Worm (Caenorhabditis elegans) whole organism, L2 larva: ENCODE data around the gene lig-1.

Experiments used
- C34F6.9 ChIP-seq: fragments of 150-350 bp; optimal IDR thresholded peaks from 2 replicates; lab custom pipeline; 2014; ENCODE audit warnings: missing biosample characterization, missing genetic modification characterization
- F13H6.1 ChIP-seq: sonication (generic microtip); optimal IDR thresholded peaks from 2 replicates; lab custom pipeline; 2016; ENCODE audit warnings: missing genetic modification characterization, missing compliant biosample characterization
- R02D3.7 ChIP-seq: fragments of 150-350 bp; optimal IDR thresholded peaks from 2 replicates; lab custom pipeline; 2014; ENCODE audit warnings: missing biosample characterization, missing genetic modification characterization
- Y55F3AM.14 ChIP-seq: fragments of 200-800 bp; sonication (Bioruptor generic); optimal IDR thresholded peaks from 2 replicates; lab custom pipeline; 2018; ENCODE audit warnings: mild to moderate bottlenecking, missing genetic modification characterization, missing compliant biosample characterization
- ZK546.5 ChIP-seq: sonication (generic microtip); optimal IDR thresholded peaks from 2 replicates; lab custom pipeline; 2017; ENCODE audit warnings: missing biosample characterization, missing genetic modification characterization
- alr-1 ChIP-seq: fragments of 150-350 bp; optimal IDR thresholded peaks from 2 replicates; lab custom pipeline; 2014; ENCODE audit warnings: missing biosample characterization, missing genetic modification characterization
- ama-1 ChIP-seq: fragments of 150-350 bp; optimal IDR thresholded peaks from 2 replicates; lab custom pipeline; 2018; ENCODE audit warnings: inconsistent platforms
- blmp-1 ChIP-seq: sonication (generic microtip); optimal IDR thresholded peaks from 2 replicates; lab custom pipeline; 2017; ENCODE audit warnings: missing genetic modification characterization, mild to moderate bottlenecking, missing compliant biosample characterization, antibody characterized with exemption, moderate library complexity; ENCODE audit not compliant: insufficient read depth
- ceh-16 ChIP-seq: fragments of 150-350 bp; optimal IDR thresholded peaks from 2 replicates; lab custom pipeline; 2014; ENCODE audit warnings: missing biosample characterization, missing genetic modification characterization
- ceh-82 ChIP-seq: fragments of 150-350 bp; optimal IDR thresholded peaks from 2 replicates; lab custom pipeline; 2014; ENCODE audit warnings: missing biosample characterization, missing genetic modification characterization
- crh-2 ChIP-seq: sonication (generic microtip); optimal IDR thresholded peaks from 2 replicates; lab custom pipeline; 2017; ENCODE audit warnings: missing biosample characterization, missing genetic modification characterization
- dmd-4 ChIP-seq: sonication (generic microtip); optimal IDR thresholded peaks from 2 replicates; lab custom pipeline; 2017; ENCODE audit warnings: missing biosample characterization, missing genetic modification characterization
- egl-27 ChIP-seq: sonication (generic microtip); optimal IDR thresholded peaks from 3 replicates; lab custom pipeline; 2017; ENCODE audit warnings: missing biosample characterization, missing genetic modification reagents, missing genetic modification characterization
- elt-1 ChIP-seq: fragments of 150-350 bp; optimal IDR thresholded peaks from 2 replicates; lab custom pipeline; 2014; ENCODE audit warnings: missing biosample characterization, missing genetic modification characterization
- elt-3 ChIP-seq: sonication (generic microtip); optimal IDR thresholded peaks from 2 replicates; lab custom pipeline; 2017; ENCODE audit warnings: missing biosample characterization, missing genetic modification characterization
- fos-1 ChIP-seq: fragments of 150-350 bp; optimal IDR thresholded peaks from 2 replicates; lab custom pipeline; 2014; ENCODE audit warnings: missing biosample characterization, missing genetic modification characterization
- gmeb-1 ChIP-seq: fragments of 150-350 bp; optimal IDR thresholded peaks from 2 replicates; lab custom pipeline; 2014; ENCODE audit warnings: missing biosample characterization, missing genetic modification characterization
- lin-11 ChIP-seq: fragments of 150-350 bp; sonication (generic microtip); optimal IDR thresholded peaks from 2 replicates; lab custom pipeline; 2014; ENCODE audit warnings: missing biosample characterization, missing genetic modification characterization, inconsistent platforms, mixed read lengths
- lin-13 ChIP-seq: fragments of 150-350 bp; optimal IDR thresholded peaks from 2 replicates; lab custom pipeline; 2014; ENCODE audit warnings: missing biosample characterization, missing genetic modification reagents, missing genetic modification characterization
- lin-39 ChIP-seq: fragments of 150-350 bp; optimal IDR thresholded peaks from 2 replicates; lab custom pipeline; 2014; ENCODE audit warnings: missing biosample characterization, missing genetic modification reagents, missing genetic modification characterization
- lsy-2 ChIP-seq, 2 experiments: fragments of 150-350 bp in 1 of 2; sonication (generic microtip) in 1 of 2; optimal IDR thresholded peaks; 2 replicates each; lab custom pipeline; 2014 to 2017; ENCODE audit warnings: missing biosample characterization in 2 of 2, missing genetic modification characterization in 2 of 2
- mab-5 ChIP-seq: fragments of 150-350 bp; optimal IDR thresholded peaks from 2 replicates; lab custom pipeline; 2014; ENCODE audit warnings: missing biosample characterization, missing genetic modification characterization
- mbf-1 ChIP-seq: sonication (generic microtip); optimal IDR thresholded peaks from 2 replicates; lab custom pipeline; 2017; ENCODE audit warnings: missing biosample characterization, missing genetic modification characterization
- mdl-1 ChIP-seq, 2 experiments: fragments of 150-350 bp in 1 of 2; sonication (generic microtip) in 1 of 2; optimal IDR thresholded peaks; 2 replicates each; lab custom pipeline; 2017; ENCODE audit warnings: missing biosample characterization in 2 of 2, missing genetic modification characterization in 2 of 2
- nhr-10 ChIP-seq: sonication (generic microtip); optimal IDR thresholded peaks from 2 replicates; lab custom pipeline; 2017; ENCODE audit warnings: missing biosample characterization, missing genetic modification characterization
- nhr-11 ChIP-seq: fragments of 150-350 bp; optimal IDR thresholded peaks from 2 replicates; lab custom pipeline; 2014; ENCODE audit warnings: missing biosample characterization, missing genetic modification characterization
- nhr-12 ChIP-seq: fragments of 150-350 bp; optimal IDR thresholded peaks from 2 replicates; lab custom pipeline; 2014; ENCODE audit warnings: missing biosample characterization, missing genetic modification characterization
- nhr-129 ChIP-seq: fragments of 150-350 bp; optimal IDR thresholded peaks from 2 replicates; lab custom pipeline; 2014; ENCODE audit warnings: missing biosample characterization, missing genetic modification characterization
- nhr-21 ChIP-seq: fragments of 150-350 bp; optimal IDR thresholded peaks from 2 replicates; lab custom pipeline; 2014; ENCODE audit warnings: missing biosample characterization, missing genetic modification characterization
- nhr-23 ChIP-seq: fragments of 150-350 bp; optimal IDR thresholded peaks from 2 replicates; lab custom pipeline; 2014; ENCODE audit warnings: missing biosample characterization, missing genetic modification reagents, missing genetic modification characterization
- nhr-25 ChIP-seq: fragments of 150-350 bp; sonication (generic microtip); optimal IDR thresholded peaks from 3 replicates; lab custom pipeline; 2014; ENCODE audit warnings: missing biosample characterization, missing genetic modification characterization
- nhr-6 ChIP-seq: fragments of 150-350 bp; optimal IDR thresholded peaks from 2 replicates; lab custom pipeline; 2014; ENCODE audit warnings: missing biosample characterization, missing genetic modification characterization
- nhr-77 ChIP-seq: fragments of 150-350 bp; optimal IDR thresholded peaks from 2 replicates; lab custom pipeline; 2014; ENCODE audit warnings: missing biosample characterization, missing genetic modification characterization
- peb-1 ChIP-seq: fragments of 150-350 bp; optimal IDR thresholded peaks from 2 replicates; lab custom pipeline; 2014; ENCODE audit warnings: missing biosample characterization, missing genetic modification characterization
- sem-4 ChIP-seq: fragments of 150-350 bp; optimal IDR thresholded peaks from 2 replicates; lab custom pipeline; 2014; ENCODE audit warnings: missing biosample characterization, missing genetic modification reagents, missing genetic modification characterization
- skn-1 ChIP-seq: sonication (generic microtip); optimal IDR thresholded peaks from 2 replicates; lab custom pipeline; 2017; ENCODE audit warnings: missing biosample characterization, missing genetic modification characterization
- sma-9 ChIP-seq, 2 experiments: fragments of 150-350 bp in 1 of 2; sonication (generic microtip) in 1 of 2; optimal IDR thresholded peaks; 2 replicates each; lab custom pipeline; 2014 to 2016; ENCODE audit warnings: missing genetic modification characterization in 2 of 2, mild to moderate bottlenecking in 1 of 2, missing biosample characterization in 1 of 2, missing compliant biosample characterization in 1 of 2, missing genetic modification reagents in 1 of 2, moderate library complexity in 1 of 2
- snpc-4 ChIP-seq: fragments of 150-350 bp; optimal IDR thresholded peaks from 2 replicates; lab custom pipeline; 2014; ENCODE audit warnings: missing biosample characterization, missing genetic modification characterization
- unc-39 ChIP-seq: fragments of 150-350 bp; optimal IDR thresholded peaks from 2 replicates; lab custom pipeline; 2014; ENCODE audit warnings: missing biosample characterization, missing genetic modification characterization
- unc-55 ChIP-seq: fragments of 150-350 bp; sonication (generic microtip); optimal IDR thresholded peaks from 3 replicates; lab custom pipeline; 2014; ENCODE audit warnings: missing biosample characterization, missing genetic modification reagents, missing genetic modification characterization
- zag-1 ChIP-seq: fragments of 150-350 bp; optimal IDR thresholded peaks from 2 replicates; lab custom pipeline; 2014; ENCODE audit warnings: missing biosample characterization, missing genetic modification characterization
- ztf-1 ChIP-seq: fragments of 200-800 bp; sonication (Bioruptor generic); conservative IDR thresholded peaks from 2 replicates; pipeline ENCODE4 v1.3.6; 2022; ENCODE audit warnings: missing genetic modification characterization, missing compliant biosample characterization
- ztf-11 ChIP-seq: sonication (generic microtip); optimal IDR thresholded peaks from 2 replicates; lab custom pipeline; 2017; ENCODE audit warnings: missing biosample characterization, missing genetic modification characterization
- ztf-4 ChIP-seq: fragments of 150-350 bp; optimal IDR thresholded peaks from 2 replicates; lab custom pipeline; 2014; ENCODE audit warnings: missing biosample characterization, missing genetic modification characterization

Gene lig-1

DNA sequence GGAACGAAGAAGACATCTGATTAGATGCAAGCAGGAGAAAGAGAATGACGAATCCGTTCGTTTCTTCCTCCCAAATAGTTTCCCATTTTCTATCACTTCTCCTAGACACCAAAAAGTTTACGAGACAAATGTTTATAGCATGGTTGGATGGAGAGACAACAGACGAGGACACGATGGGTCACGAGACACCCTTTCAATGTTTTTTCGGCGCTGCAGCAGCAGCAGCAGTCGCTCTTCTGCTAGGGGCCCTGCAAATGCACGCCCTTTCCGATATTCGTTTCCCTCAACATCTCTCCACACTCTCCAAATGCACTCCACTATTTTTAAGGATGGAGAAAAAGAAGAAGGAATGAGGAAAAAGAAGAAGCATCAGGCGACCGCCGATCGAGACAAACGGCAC is 44.4 kb downstream of the lig-1 start:
- TF ChIP-seq elt-1 (tag; lab: Kevin White, UChicago) (no peak), C34F6.9 (tag; lab: Kevin White, UChicago) (peak; percentile 75), alr-1 (tag; lab: Kevin White, UChicago) (no peak), fos-1 (tag; lab: Kevin White, UChicago) (peak; percentile 39), unc-55 (GFP tag; lab: Kevin White, UChicago) (peak; percentile 39), Y55F3AM.14 (peak; percentile 96), lin-11 (tag; lab: Kevin White, UChicago) (peak; percentile 62), F13H6.1 (peak; percentile 94), mbf-1 (no peak), nhr-25 (no peak), mdl-1 (tag; optimal IDR thresholded peaks at IDR 0.05; lab: Kevin White, UChicago) (peak; percentile 86 to 91), nhr-21 (tag; lab: Kevin White, UChicago) (peak; percentile 82), zag-1 (tag; lab: Kevin White, UChicago) (peak; percentile 84), lin-13 (GFP tag; lab: Kevin White, UChicago) (peak; percentile 37), ama-1 (lab: Kevin White, UChicago) (peak; percentile 48), R02D3.7 (tag; lab: Kevin White, UChicago) (no peak), crh-2 (tag; lab: Kevin White, UChicago) (peak; percentile 62), nhr-129 (tag; lab: Kevin White, UChicago) (peak; percentile 89), elt-3 (no peak), snpc-4 (tag; lab: Kevin White, UChicago) (peak; percentile 41), nhr-10 (tag; lab: Kevin White, UChicago) (no peak), dmd-4 (tag; lab: Kevin White, UChicago) (no peak), mab-5 (tag; lab: Kevin White, UChicago) (peak; percentile 81), lsy-2 (tag; optimal IDR thresholded peaks at IDR 0.05; lab: Kevin White, UChicago) (peak in 1 of 2 experiments; percentile 84), nhr-6 (tag; lab: Kevin White, UChicago) (peak; percentile 54), nhr-12 (tag; lab: Kevin White, UChicago) (peak; percentile 10), sem-4 (tag; lab: Kevin White, UChicago) (peak; percentile 79), egl-27 (tag; lab: Kevin White, UChicago) (peak; percentile 72), ztf-4 (tag; lab: Kevin White, UChicago) (peak; percentile 76), sma-9 (GFP tag; optimal IDR thresholded peaks at IDR 0.05; lab: Kevin White, UChicago) (peak; percentile 97), sma-9 (tag; optimal IDR thresholded peaks at IDR 0.05; lab: Kevin White, UChicago) (no peak)
- TF ChIP-seq, all 48 proteins: peak for 22

- no peak for TF ChIP-seq nhr-11
- TF ChIP-seq nhr-25: peak; percentile 56
- no peak for TF ChIP-seq gmeb-1 (tag; lab: Kevin White, UChicago)
- TF ChIP-seq nhr-77: no peak
- TF ChIP-seq F13H6.1: peak; percentile 18
- no peak for TF ChIP-seq sma-9 (GFP tag; optimal IDR thresholded peaks at IDR 0.05; lab: Kevin White, UChicago)
- TF ChIP-seq sma-9 (tag; optimal IDR thresholded peaks at IDR 0.05; lab: Kevin White, UChicago): no peak
- peak; percentile 47 for TF ChIP-seq nhr-129 (tag; lab: Kevin White, UChicago)
- no peak for TF ChIP-seq lin-39 (tag; lab: Kevin White, UChicago)
- no peak for TF ChIP-seq snpc-4 (tag; lab: Kevin White, UChicago)
- no peak for TF ChIP-seq lin-11 (tag; lab: Kevin White, UChicago)
- no peak for TF ChIP-seq sem-4 (tag; lab: Kevin White, UChicago)
- no peak for TF ChIP-seq ceh-16 (tag; lab: Kevin White, UChicago)
- TF ChIP-seq egl-27 (tag; lab: Kevin White, UChicago): no peak
These were observed 45.2 kb downstream of the lig-1 start for ce11 chrV:10859048-10859637.

ce11 chrV:10859775-10860174 is 45.9 kb downstream of the lig-1 start:
- no peak for TF ChIP-seq dmd-4 (tag; lab: Kevin White, UChicago)
- TF ChIP-seq F13H6.1: peak; percentile 11
- no peak for TF ChIP-seq nhr-10 (tag; lab: Kevin White, UChicago)
- no peak for TF ChIP-seq mab-5 (tag; lab: Kevin White, UChicago)
- no peak for TF ChIP-seq egl-27 (tag; lab: Kevin White, UChicago)
- peak; percentile 77 for TF ChIP-seq sma-9 (GFP tag; optimal IDR thresholded peaks at IDR 0.05; lab: Kevin White, UChicago)
- no peak for TF ChIP-seq sma-9 (tag; optimal IDR thresholded peaks at IDR 0.05; lab: Kevin White, UChicago)
- TF ChIP-seq nhr-11: no peak
- TF ChIP-seq zag-1 (tag; lab: Kevin White, UChicago): no peak
- TF ChIP-seq nhr-23 (tag; lab: Kevin White, UChicago): no peak
- no peak for TF ChIP-seq elt-1 (tag; lab: Kevin White, UChicago)
- no peak for TF ChIP-seq nhr-21 (tag; lab: Kevin White, UChicago)
- no peak for TF ChIP-seq unc-39 (tag; lab: Kevin White, UChicago)
- no peak for TF ChIP-seq ztf-4 (tag; lab: Kevin White, UChicago)
- TF ChIP-seq unc-55 (GFP tag; lab: Kevin White, UChicago): no peak
- TF ChIP-seq nhr-12 (tag; lab: Kevin White, UChicago): no peak
- TF ChIP-seq lin-11 (tag; lab: Kevin White, UChicago): no peak
- TF ChIP-seq fos-1 (tag; lab: Kevin White, UChicago): peak; percentile 94
- no peak for TF ChIP-seq mbf-1
- TF ChIP-seq ztf-1 (GFP tag; lab: Robert Waterston, UW): no peak
- TF ChIP-seq ztf-11 (tag; lab: Kevin White, UChicago): no peak
- no peak for TF ChIP-seq peb-1 (tag; lab: Kevin White, UChicago)
- peak; percentile 24 for TF ChIP-seq gmeb-1 (tag; lab: Kevin White, UChicago)
- TF ChIP-seq snpc-4 (tag; lab: Kevin White, UChicago): no peak
- TF ChIP-seq ceh-82 (tag; lab: Kevin White, UChicago): no peak
- TF ChIP-seq ZK546.5: no peak
- peak; percentile 44 for TF ChIP-seq blmp-1 (tag; lab: Kevin White, UChicago)
- no peak for TF ChIP-seq mdl-1 (tag; optimal IDR thresholded peaks at IDR 0.05; lab: Kevin White, UChicago)
- TF ChIP-seq C34F6.9 (tag; lab: Kevin White, UChicago): peak; percentile 3
- TF ChIP-seq skn-1: no peak
- no peak for TF ChIP-seq elt-3
- TF ChIP-seq sem-4 (tag; lab: Kevin White, UChicago): no peak
- no peak for TF ChIP-seq ceh-16 (tag; lab: Kevin White, UChicago)
- TF ChIP-seq nhr-77: no peak
